Worm (Caenorhabditis elegans) whole organism, L2 larva: Measurements from ENCODE around the gene F52H2.15.

ENCODE experiments used
- aly-2 ChIP-seq: fragments of 150-350 bp; optimal IDR thresholded peaks from 2 replicates; lab custom pipeline; 2014; ENCODE audit warnings: missing biosample characterization, missing genetic modification characterization
- ceh-82 ChIP-seq: fragments of 150-350 bp; optimal IDR thresholded peaks from 2 replicates; lab custom pipeline; 2014; ENCODE audit warnings: missing biosample characterization, missing genetic modification characterization
- lin-13 ChIP-seq: fragments of 150-350 bp; optimal IDR thresholded peaks from 2 replicates; lab custom pipeline; 2014; ENCODE audit warnings: missing biosample characterization, missing genetic modification reagents, missing genetic modification characterization
- mdl-1 ChIP-seq, 2 experiments: fragments of 150-350 bp in 1 of 2; sonication (generic microtip) in 1 of 2; optimal IDR thresholded peaks; 2 replicates each; lab custom pipeline; 2017; ENCODE audit warnings: missing biosample characterization in 2 of 2, missing genetic modification characterization in 2 of 2
- nhr-129 ChIP-seq: fragments of 150-350 bp; optimal IDR thresholded peaks from 2 replicates; lab custom pipeline; 2014; ENCODE audit warnings: missing biosample characterization, missing genetic modification characterization
- zag-1 ChIP-seq: fragments of 150-350 bp; optimal IDR thresholded peaks from 2 replicates; lab custom pipeline; 2014; ENCODE audit warnings: missing biosample characterization, missing genetic modification characterization
- ztf-11 ChIP-seq: sonication (generic microtip); optimal IDR thresholded peaks from 2 replicates; lab custom pipeline; 2017; ENCODE audit warnings: missing biosample characterization, missing genetic modification characterization

- TF ChIP-seq nhr-129 (no peak), zag-1 (tag; lab: Kevin White, UChicago) (no peak), lin-13 (GFP tag; lab: Kevin White, UChicago) (no peak), ceh-82 (tag; lab: Kevin White, UChicago) (no peak), mdl-1 (tag; optimal IDR thresholded peaks at IDR 0.05; lab: Kevin White, UChicago) (no peak), aly-2 (tag; lab: Kevin White, UChicago) (no peak), ztf-11 (no peak)
These were observed 24.1 kb upstream of the F52H2.15 start, which contains the start of gene F52H2.3 for ce11 chrX:2541003-2541521.
